Fruit fly (Drosophila melanogaster) whole organism, embryonic: Measurements from ENCODE around the gene Evi5.

Source experiments
- Abd-B ChIP-seq: fragments of 200-800 bp; sonication (Bioruptor generic); optimal IDR thresholded peaks from 2 replicates; lab custom pipeline; 2018; ENCODE audit warnings: missing biosample characterization, mild to moderate bottlenecking, missing genetic modification characterization, moderate library complexity
- Atf6 ChIP-seq: fragments of 200-800 bp; sonication (Bioruptor generic); IDR thresholded peaks from 2 replicates; pipeline ENCODE4 v1.3.6; 2022; ENCODE audit warnings: missing biosample characterization, missing genetic modification characterization
- Blimp-1 ChIP-seq: fragments of 200-800 bp; sonication (Bioruptor generic); optimal IDR thresholded peaks from 3 replicates; lab custom pipeline; 2018; ENCODE audit warnings: missing biosample characterization, missing genetic modification characterization, mild to moderate bottlenecking, moderate library complexity, missing genetic modification reagents
- CG12942 ChIP-seq: fragments of 200-800 bp; sonication (Bioruptor generic); optimal IDR thresholded peaks from 3 replicates; lab custom pipeline; 2016; ENCODE audit warnings: missing biosample characterization, missing genetic modification characterization
- CG14667 ChIP-seq: fragments of 200-800 bp; sonication (Bioruptor generic); IDR thresholded peaks from 2 replicates; pipeline ENCODE4 v1.3.6; 2022; ENCODE audit warnings: missing biosample characterization, missing genetic modification characterization
- CG15073 ChIP-seq: fragments of 200-800 bp; sonication (Bioruptor generic); optimal IDR thresholded peaks from 2 replicates; lab custom pipeline; 2016; ENCODE audit warnings: missing biosample characterization, missing genetic modification characterization
- CG1603 ChIP-seq: fragments of 200-800 bp; sonication (Bioruptor generic); optimal IDR thresholded peaks from 2 replicates; lab custom pipeline; 2019; ENCODE audit warnings: missing biosample characterization, mild to moderate bottlenecking, missing genetic modification characterization, moderate library complexity
- CG17612 ChIP-seq: fragments of 200-800 bp; sonication (Bioruptor generic); IDR thresholded peaks from 2 replicates; pipeline ENCODE4 v1.3.6; 2022; ENCODE audit warnings: missing biosample characterization, missing genetic modification characterization
- CG18476 ChIP-seq: fragments of 200-800 bp; sonication (Bioruptor generic); optimal IDR thresholded peaks from 2 replicates; lab custom pipeline; 2016; ENCODE audit warnings: missing biosample characterization, mild to moderate bottlenecking, missing genetic modification characterization
- CG2712 ChIP-seq: fragments of 200-800 bp; optimal IDR thresholded peaks from 3 replicates; lab custom pipeline; 2019; ENCODE audit warnings: missing biosample characterization, mild to moderate bottlenecking, missing genetic modification characterization, moderate library complexity
- CG30431 ChIP-seq: fragments of 200-800 bp; sonication (Bioruptor generic); optimal IDR thresholded peaks from 2 replicates; lab custom pipeline; 2017; ENCODE audit warnings: missing biosample characterization, missing genetic modification characterization
- CG31388 ChIP-seq: fragments of 200-800 bp; sonication (Bioruptor generic); optimal IDR thresholded peaks from 2 replicates; lab custom pipeline; 2016; ENCODE audit warnings: missing biosample characterization, missing genetic modification characterization
- CG3163 ChIP-seq: fragments of 200-800 bp; sonication (Bioruptor generic); optimal IDR thresholded peaks from 3 replicates; lab custom pipeline; 2016; ENCODE audit warnings: missing biosample characterization, missing genetic modification characterization
- CG3281 ChIP-seq: fragments of 200-800 bp; sonication (Bioruptor generic); optimal IDR thresholded peaks from 3 replicates; lab custom pipeline; 2017; ENCODE audit warnings: missing biosample characterization, mild to moderate bottlenecking, missing genetic modification characterization
- CG34422 ChIP-seq: fragments of 200-800 bp; sonication (Bioruptor generic); IDR thresholded peaks from 3 replicates; pipeline ENCODE4 v1.3.6; 2022; ENCODE audit warnings: missing biosample characterization, missing genetic modification characterization
- CG4707 ChIP-seq: fragments of 200-800 bp; sonication (Bioruptor generic); optimal IDR thresholded peaks from 2 replicates; lab custom pipeline; 2018; ENCODE audit warnings: missing biosample characterization, mild to moderate bottlenecking, missing genetic modification characterization, moderate library complexity
- CG7372 ChIP-seq: fragments of 200-800 bp; sonication (Bioruptor generic); IDR thresholded peaks from 2 replicates; pipeline ENCODE4 v1.3.6; 2022; ENCODE audit warnings: missing biosample characterization, missing genetic modification characterization
- CG9609 ChIP-seq: fragments of 200-800 bp; sonication (Bioruptor generic); optimal IDR thresholded peaks from 3 replicates; lab custom pipeline; 2016; ENCODE audit warnings: missing biosample characterization, missing genetic modification characterization
- ERR ChIP-seq: fragments of 200-800 bp; sonication (Bioruptor generic); optimal IDR thresholded peaks from 2 replicates; lab custom pipeline; 2016; ENCODE audit warnings: missing biosample characterization, missing genetic modification characterization
- Eip74EF ChIP-seq, 2 experiments: fragments of 200-800 bp in 1 of 2; fragments of >200 bp in 1 of 2; sonication (Bioruptor generic) in 1 of 2; optimal IDR thresholded peaks; 2 replicates each; lab custom pipeline; 2017 to 2019; ENCODE audit warnings: missing biosample characterization in 2 of 2, missing genetic modification characterization in 2 of 2, mild to moderate bottlenecking in 1 of 2, moderate library complexity in 1 of 2
- Fer2 ChIP-seq: fragments of 200-800 bp; sonication (Bioruptor generic); optimal IDR thresholded peaks from 2 replicates; lab custom pipeline; 2018; ENCODE audit warnings: missing biosample characterization, mild to moderate bottlenecking, missing genetic modification characterization, moderate library complexity
- H15 ChIP-seq: fragments of 200-800 bp; sonication (Bioruptor generic); IDR thresholded peaks from 3 replicates; pipeline ENCODE4 v1.3.6; 2022; ENCODE audit warnings: missing biosample characterization, missing genetic modification characterization
- HHEX ChIP-seq: fragments of 200-800 bp; sonication (Bioruptor generic); optimal IDR thresholded peaks from 3 replicates; lab custom pipeline; 2017; ENCODE audit warnings: missing biosample characterization, mild to moderate bottlenecking, missing genetic modification characterization, missing genetic modification reagents
- Hey ChIP-seq: fragments of 200-800 bp; sonication (Bioruptor generic); optimal IDR thresholded peaks from 3 replicates; lab custom pipeline; 2018; ENCODE audit warnings: missing biosample characterization, mild to moderate bottlenecking, missing genetic modification characterization
- Hr78 ChIP-seq, 2 experiments: fragments of 200-800 bp in 1 of 2; fragments of >200 bp in 1 of 2; sonication (Bioruptor generic) in 1 of 2; optimal IDR thresholded peaks; 2 replicates each; lab custom pipeline; 2017 to 2019; ENCODE audit warnings: missing biosample characterization in 2 of 2, missing genetic modification characterization in 2 of 2, mild to moderate bottlenecking in 1 of 2, moderate library complexity in 1 of 2
- MBD-R2 ChIP-seq: fragments of 200-800 bp; sonication (Bioruptor generic); IDR thresholded peaks from 2 replicates; pipeline ENCODE4 v1.3.6; 2022; ENCODE audit warnings: missing biosample characterization, missing genetic modification characterization
- MESR4 ChIP-seq: fragments of 200-800 bp; sonication (Bioruptor generic); optimal IDR thresholded peaks from 2 replicates; lab custom pipeline; 2018; ENCODE audit warnings: missing biosample characterization, mild to moderate bottlenecking, missing genetic modification characterization, moderate library complexity
- Spps ChIP-seq: fragments of 200-800 bp; sonication (Bioruptor generic); optimal IDR thresholded peaks from 2 replicates; lab custom pipeline; 2018; ENCODE audit warnings: missing biosample characterization, mild to moderate bottlenecking, missing genetic modification characterization
- Sry-δ ChIP-seq: fragments of 200-800 bp; sonication (Bioruptor generic); optimal IDR thresholded peaks from 2 replicates; lab custom pipeline; 2016; ENCODE audit warnings: missing biosample characterization, missing genetic modification characterization
- al ChIP-seq: fragments of 200-800 bp; sonication (Bioruptor generic); IDR thresholded peaks from 2 replicates; pipeline ENCODE4 v1.3.6; 2022; ENCODE audit warnings: missing biosample characterization, missing genetic modification characterization
- bowl ChIP-seq: fragments of 200-800 bp; sonication (Bioruptor generic); IDR thresholded peaks from 2 replicates; pipeline ENCODE4 v1.3.6; 2022; ENCODE audit warnings: missing biosample characterization, missing genetic modification characterization
- chm ChIP-seq: fragments of 200-800 bp; sonication (Bioruptor generic); IDR thresholded peaks from 2 replicates; pipeline ENCODE4 v1.3.6; 2022; ENCODE audit warnings: missing biosample characterization, missing genetic modification characterization
- emc ChIP-seq: fragments of 200-800 bp; sonication (Bioruptor generic); optimal IDR thresholded peaks from 2 replicates; lab custom pipeline; 2016; ENCODE audit warnings: missing biosample characterization, missing genetic modification characterization
- gcm ChIP-seq: fragments of 200-800 bp; sonication (Bioruptor generic); optimal IDR thresholded peaks from 2 replicates; lab custom pipeline; 2019; ENCODE audit warnings: missing biosample characterization, mild to moderate bottlenecking, missing genetic modification characterization, moderate library complexity
- her ChIP-seq: fragments of 200-800 bp; sonication (Bioruptor generic); optimal IDR thresholded peaks from 2 replicates; lab custom pipeline; 2016; ENCODE audit warnings: missing biosample characterization, missing genetic modification characterization
- kah ChIP-seq: fragments of 200-800 bp; sonication (Bioruptor generic); optimal IDR thresholded peaks from 2 replicates; lab custom pipeline; 2018; ENCODE audit warnings: missing biosample characterization, mild to moderate bottlenecking, missing genetic modification characterization
- lilli ChIP-seq: fragments of 200-800 bp; sonication (Bioruptor generic); optimal IDR thresholded peaks from 3 replicates; lab custom pipeline; 2016; ENCODE audit warnings: missing biosample characterization, missing genetic modification characterization
- nmo ChIP-seq: fragments of 200-800 bp; sonication (Bioruptor generic); optimal IDR thresholded peaks from 2 replicates; lab custom pipeline; 2018; ENCODE audit warnings: missing biosample characterization, mild to moderate bottlenecking, missing genetic modification characterization, moderate library complexity
- phol ChIP-seq: fragments of 200-800 bp; sonication (Bioruptor generic); optimal IDR thresholded peaks from 3 replicates; lab custom pipeline; 2018; ENCODE audit warnings: missing biosample characterization, mild to moderate bottlenecking, missing genetic modification characterization, moderate library complexity
- pita ChIP-seq: fragments of 200-800 bp; sonication (Bioruptor generic); optimal IDR thresholded peaks from 2 replicates; lab custom pipeline; 2017; ENCODE audit warnings: missing biosample characterization, mild to moderate bottlenecking, missing genetic modification characterization
- prd ChIP-seq, 3 experiments: fragments of >200 bp in 2 of 3; fragments of 200-800 bp in 1 of 3; sonication (Bioruptor generic) in 1 of 3; optimal IDR thresholded peaks in 2 of 3; IDR thresholded peaks in 1 of 3; 2 replicates in 2 of 3; 3 replicates in 1 of 3; pipeline versions ENCODE4 v1.3.6 to Lab custom; 2017 to 2022; ENCODE audit warnings: missing biosample characterization in 1 of 3, missing genetic modification characterization in 1 of 3
- psq ChIP-seq: fragments of 200-800 bp; sonication (Bioruptor generic); optimal IDR thresholded peaks from 2 replicates; lab custom pipeline; 2017; ENCODE audit warnings: missing biosample characterization, missing genetic modification characterization
- ranshi ChIP-seq: fragments of 200-800 bp; sonication (Bioruptor generic); IDR thresholded peaks from 2 replicates; pipeline ENCODE4 v1.3.6; 2022; ENCODE audit warnings: missing biosample characterization, missing genetic modification characterization
- seq ChIP-seq: fragments of 200-800 bp; sonication (Bioruptor generic); IDR thresholded peaks from 2 replicates; pipeline ENCODE4 v1.3.6; 2022; ENCODE audit warnings: missing biosample characterization, missing genetic modification characterization
- slbo ChIP-seq: fragments of 200-800 bp; sonication (Bioruptor generic); IDR thresholded peaks from 2 replicates; pipeline ENCODE4 v1.3.6; 2022; ENCODE audit warnings: missing biosample characterization, missing genetic modification characterization
- tin ChIP-seq: fragments of 200-800 bp; sonication (Bioruptor generic); optimal IDR thresholded peaks from 3 replicates; lab custom pipeline; 2016; ENCODE audit warnings: missing biosample characterization, missing genetic modification characterization
- unpg ChIP-seq: fragments of 200-800 bp; sonication (Bioruptor generic); optimal IDR thresholded peaks from 3 replicates; lab custom pipeline; 2018; ENCODE audit warnings: missing biosample characterization, mild to moderate bottlenecking, missing genetic modification characterization, moderate library complexity
- yki ChIP-seq: fragments of >200 bp; optimal IDR thresholded peaks from 3 replicates; lab custom pipeline; 2018
- zfh1 ChIP-seq: fragments of 200-800 bp; sonication (Bioruptor generic); IDR thresholded peaks from 3 replicates; pipeline ENCODE4 v1.3.6; 2022; ENCODE audit warnings: missing biosample characterization, missing genetic modification characterization

The Evi5 gene

dm6 chrX:11449476-11450119 lies 4.6 kb downstream of the Evi5 start (continued):
- peak; percentile 54 for TF ChIP-seq CG18476 (GFP tag; lab: Kevin White, UChicago)
- TF ChIP-seq Abd-B: peak; percentile 76
- peak; percentile 78 for TF ChIP-seq HHEX (GFP tag; lab: Kevin White, UChicago)
- peak; percentile 88 for TF ChIP-seq unpg (GFP tag; lab: Kevin White, UChicago)
- TF ChIP-seq prd (optimal IDR thresholded peaks at IDR 0.05; lab: Kevin White, UChicago): no peak
- peak; percentile 95 for TF ChIP-seq prd (GFP tag; IDR thresholded peaks at IDR 0.05; lab: Robert Waterston, UW)
- TF ChIP-seq CG4707 (GFP tag; lab: Kevin White, UChicago): peak; percentile 69
- peak; percentile 76 for TF ChIP-seq Blimp-1 (GFP tag; lab: Kevin White, UChicago)
- peak; percentile 33 for TF ChIP-seq Spps
- TF ChIP-seq CG7372 (GFP tag; lab: Robert Waterston, UW): peak; percentile 85
- TF ChIP-seq her (GFP tag; lab: Kevin White, UChicago): peak; percentile 83
- peak; percentile 73 for TF ChIP-seq nmo
- TF ChIP-seq lilli (GFP tag; lab: Kevin White, UChicago): peak; percentile 88
- TF ChIP-seq phol: peak; percentile 82
- peak; percentile 61 for TF ChIP-seq Fer2 (tag; lab: Kevin White, UChicago)
- TF ChIP-seq CG15073: no peak
- TF ChIP-seq CG3281: peak; percentile 85
- TF ChIP-seq CG2712: peak; percentile 82
- no peak for TF ChIP-seq yki
- TF ChIP-seq ranshi (GFP tag; lab: Robert Waterston, UW): peak; percentile 84
- peak; percentile 80 for TF ChIP-seq CG17612
- peak in 1 of 2 experiments; percentile 43 for TF ChIP-seq Hr78 (GFP tag; optimal IDR thresholded peaks at IDR 0.05; lab: Kevin White, UChicago)
- peak; percentile 85 for TF ChIP-seq ERR (GFP tag; lab: Kevin White, UChicago)
- TF ChIP-seq tin (GFP tag; lab: Kevin White, UChicago): peak; percentile 74
- peak; percentile 85 for TF ChIP-seq Atf6
- TF ChIP-seq H15 (GFP tag; lab: Robert Waterston, UW): peak; percentile 60; the same call in 1 of the 3 replicates
- peak; percentile 61; the same call in 1 of the 2 replicates for TF ChIP-seq MBD-R2
- TF ChIP-seq zfh1 (GFP tag; lab: Robert Waterston, UW): peak; percentile 86
- peak; percentile 60 for TF ChIP-seq Hey
- TF ChIP-seq Eip74EF (GFP tag; optimal IDR thresholded peaks at IDR 0.05; lab: Kevin White, UChicago): peak in 1 of 2 experiments; percentile 67
- TF ChIP-seq pita (GFP tag; lab: Kevin White, UChicago): no peak
- TF ChIP-seq psq (GFP tag; lab: Kevin White, UChicago): no peak
- peak; percentile 80 for TF ChIP-seq kah (GFP tag; lab: Kevin White, UChicago)
- peak; percentile 89 for TF ChIP-seq slbo (GFP tag; lab: Robert Waterston, UW)
- TF ChIP-seq Sry-δ: peak; percentile 49
- TF ChIP-seq emc (GFP tag; lab: Kevin White, UChicago): peak; percentile 56
- peak; percentile 85 for TF ChIP-seq CG14667 (GFP tag; lab: Robert Waterston, UW)
- TF ChIP-seq CG12942 (GFP tag; lab: Kevin White, UChicago): peak; percentile 84
- TF ChIP-seq CG1603: peak; percentile 93
- peak; percentile 91 for TF ChIP-seq CG34422 (GFP tag; lab: Robert Waterston, UW)
- TF ChIP-seq CG3163: peak; percentile 64
- peak; percentile 66 for TF ChIP-seq CG31388 (GFP tag; lab: Kevin White, UChicago)
- TF ChIP-seq bowl (GFP tag; lab: Robert Waterston, UW): peak; percentile 75
- TF ChIP-seq CG30431 (GFP tag; lab: Kevin White, UChicago): peak; percentile 72
- peak; percentile 86 for TF ChIP-seq CG9609 (GFP tag; lab: Kevin White, UChicago)
- peak; percentile 81 for TF ChIP-seq chm (GFP tag; lab: Robert Waterston, UW)
- peak; percentile 83 for TF ChIP-seq seq (GFP tag; lab: Robert Waterston, UW)
- peak; percentile 67 for TF ChIP-seq al (GFP tag; lab: Robert Waterston, UW)
- TF ChIP-seq gcm (GFP tag; lab: Kevin White, UChicago): peak; percentile 56
- TF ChIP-seq MESR4: peak; percentile 19
